In the genomic region with DNA sequence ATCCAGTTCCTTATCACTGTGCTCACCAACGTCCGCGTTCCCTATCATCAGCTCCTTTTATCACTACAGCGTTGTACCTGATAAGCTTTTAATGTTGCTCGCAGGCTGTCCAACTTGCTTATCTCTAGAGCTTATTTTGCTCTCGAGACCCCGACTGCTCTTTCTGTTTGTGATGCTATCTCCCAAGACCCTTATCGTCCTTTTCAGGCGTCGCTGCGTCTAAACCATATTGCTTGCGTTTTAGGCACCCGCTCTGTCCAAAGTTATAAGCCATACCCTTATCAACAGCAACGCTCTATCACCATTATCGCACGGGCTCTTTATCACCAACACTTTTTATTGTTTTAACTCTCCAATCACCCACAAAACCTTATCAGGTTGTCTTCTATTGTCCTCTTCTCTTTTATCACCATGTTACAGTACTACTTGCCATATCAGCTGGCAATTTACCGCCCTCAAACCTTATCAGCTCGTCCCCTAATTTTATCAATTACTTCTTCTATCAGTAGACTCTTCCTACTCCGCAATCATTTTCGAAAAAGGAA, we compare ENCODE assay signal across 7 worm cellular contexts.
TF ChIP-seq lines count a peak whose summit lies in the region.

No protein-coding gene starts in this region.

TF ChIP-seq in whole organism, L1 larva, 84 proteins besides CTCF, POLR2A, EP300 and RAD21 (continues in another document):
- TF ChIP-seq egl-27 (tag; optimal IDR thresholded peaks at IDR 0.05; lab: Kevin White, UChicago): peak in 1 of 2 experiments; percentile 69
- no peak for TF ChIP-seq nhr-12 (tag; optimal IDR thresholded peaks at IDR 0.05; lab: Kevin White, UChicago)
- no peak for TF ChIP-seq nhr-84 (tag; optimal IDR thresholded peaks at IDR 0.05; lab: Kevin White, UChicago)
- peak; percentile 58 for TF ChIP-seq nhr-20 (tag; optimal IDR thresholded peaks at IDR 0.05; lab: Kevin White, UChicago)
- no peak for TF ChIP-seq lin-15B (tag; optimal IDR thresholded peaks at IDR 0.05; lab: Kevin White, UChicago)
- TF ChIP-seq fkh-10 (GFP tag; optimal IDR thresholded peaks at IDR 0.05; lab: Kevin White, UChicago): no peak
- TF ChIP-seq tlp-1 (tag; optimal IDR thresholded peaks at IDR 0.05; lab: Kevin White, UChicago): peak; percentile 60
- peak; percentile 46 to 85 for TF ChIP-seq lsy-2 (tag; optimal IDR thresholded peaks at IDR 0.05; lab: Kevin White, UChicago)
- TF ChIP-seq nhr-71 (tag; optimal IDR thresholded peaks at IDR 0.05; lab: Kevin White, UChicago): peak; percentile 65
- TF ChIP-seq mdl-1 (tag; optimal IDR thresholded peaks at IDR 0.05; lab: Kevin White, UChicago): peak in 1 of 2 experiments; percentile 8
- TF ChIP-seq ces-1 (GFP tag; optimal IDR thresholded peaks at IDR 0.05; lab: Kevin White, UChicago): no peak
- TF ChIP-seq ztf-4 (tag; optimal IDR thresholded peaks at IDR 0.05; lab: Kevin White, UChicago): no peak

TF ChIP-seq in whole organism, L2 larva, 48 proteins besides CTCF, POLR2A, EP300 and RAD21 (continues in another document):
- TF ChIP-seq nhr-10 (tag; optimal IDR thresholded peaks at IDR 0.05; lab: Kevin White, UChicago): no peak
- TF ChIP-seq crh-2 (tag; optimal IDR thresholded peaks at IDR 0.05; lab: Kevin White, UChicago): peak; percentile 88
- peak; percentile 79 for TF ChIP-seq sma-9 (GFP tag; optimal IDR thresholded peaks at IDR 0.05; lab: Kevin White, UChicago)
- TF ChIP-seq sma-9 (tag; optimal IDR thresholded peaks at IDR 0.05; lab: Kevin White, UChicago): no peak
- TF ChIP-seq skn-1 (tag; optimal IDR thresholded peaks at IDR 0.05; lab: Kevin White, UChicago): peak; percentile 18
- peak; percentile 67 for TF ChIP-seq F13H6.1 (tag; optimal IDR thresholded peaks at IDR 0.05; lab: Kevin White, UChicago)
- TF ChIP-seq sma-3 (GFP tag; optimal IDR thresholded peaks at IDR 0.05; lab: Kevin White, UChicago): peak; percentile 94
- TF ChIP-seq nhr-129 (tag; optimal IDR thresholded peaks at IDR 0.05; lab: Kevin White, UChicago): no peak
- TF ChIP-seq lsy-2 (tag; optimal IDR thresholded peaks at IDR 0.05; lab: Kevin White, UChicago): peak; percentile 31 to 81
- peak in 1 of 2 experiments; percentile 20 for TF ChIP-seq mdl-1 (tag; optimal IDR thresholded peaks at IDR 0.05; lab: Kevin White, UChicago)
- peak; percentile 97 for TF ChIP-seq egl-27 (tag; optimal IDR thresholded peaks at IDR 0.05; lab: Kevin White, UChicago)
- peak; percentile 5 for TF ChIP-seq nhr-21 (tag; optimal IDR thresholded peaks at IDR 0.05; lab: Kevin White, UChicago)

TF ChIP-seq in whole organism, L3 larva, 47 proteins besides CTCF, POLR2A, EP300 and RAD21 (continues in another document):
- TF ChIP-seq nhr-237 (tag; optimal IDR thresholded peaks at IDR 0.05; lab: Kevin White, UChicago): no peak
- TF ChIP-seq ztf-11 (tag; optimal IDR thresholded peaks at IDR 0.05; lab: Kevin White, UChicago): no peak
- TF ChIP-seq egl-5 (tag; optimal IDR thresholded peaks at IDR 0.05; lab: Kevin White, UChicago): no peak
- peak; percentile 79 for TF ChIP-seq pha-4 (tag; optimal IDR thresholded peaks at IDR 0.05; lab: Kevin White, UChicago)
- no peak for TF ChIP-seq mdl-1 (tag; optimal IDR thresholded peaks at IDR 0.05; lab: Kevin White, UChicago)
- no peak for TF ChIP-seq unc-39 (tag; optimal IDR thresholded peaks at IDR 0.05; lab: Kevin White, UChicago)
- TF ChIP-seq elt-1 (tag; optimal IDR thresholded peaks at IDR 0.05; lab: Kevin White, UChicago): no peak
- TF ChIP-seq tbx-2 (tag; optimal IDR thresholded peaks at IDR 0.05; lab: Kevin White, UChicago): no peak
- TF ChIP-seq fkh-10 (GFP tag; optimal IDR thresholded peaks at IDR 0.05; lab: Kevin White, UChicago): no peak
- TF ChIP-seq fos-1 (tag; optimal IDR thresholded peaks at IDR 0.05; lab: Kevin White, UChicago): peak; percentile 80
- no peak for TF ChIP-seq R02D3.7 (tag; optimal IDR thresholded peaks at IDR 0.05; lab: Kevin White, UChicago)
- no peak for TF ChIP-seq nfya-1 (tag; optimal IDR thresholded peaks at IDR 0.05; lab: Kevin White, UChicago; ENCODE audit: insufficient read depth)
- peak; percentile 5 for TF ChIP-seq ceh-28 (tag; optimal IDR thresholded peaks at IDR 0.05; lab: Kevin White, UChicago)

TF ChIP-seq in whole organism, L4 larva, 104 proteins besides CTCF, POLR2A, EP300 and RAD21 (continues in another document):
- no peak for TF ChIP-seq ceh-62 (tag; optimal IDR thresholded peaks at IDR 0.05; lab: Kevin White, UChicago)
- TF ChIP-seq set-16 (GFP tag; IDR thresholded peaks at IDR 0.05; lab: Robert Waterston, UW): no peak
- no peak for TF ChIP-seq gei-8 (GFP tag; optimal IDR thresholded peaks at IDR 0.05; lab: Kevin White, UChicago)
- no peak for TF ChIP-seq F10B5.3 (tag; optimal IDR thresholded peaks at IDR 0.05; lab: Kevin White, UChicago)
- peak; percentile 89 to 94 for TF ChIP-seq lsy-2 (tag; optimal IDR thresholded peaks at IDR 0.05; lab: Kevin White, UChicago)
- no peak for TF ChIP-seq mxl-2 (GFP tag; conservative IDR thresholded peaks at IDR 0.05; lab: Robert Waterston, UW)
- no peak for TF ChIP-seq daf-8 (GFP tag; IDR thresholded peaks at IDR 0.05; lab: Robert Waterston, UW)
- TF ChIP-seq ztf-11 (tag; optimal IDR thresholded peaks at IDR 0.05; lab: Kevin White, UChicago): no peak
- peak; percentile 51 for TF ChIP-seq nhr-6 (tag; optimal IDR thresholded peaks at IDR 0.05; lab: Kevin White, UChicago)
- TF ChIP-seq php-3 (GFP tag; IDR thresholded peaks at IDR 0.05; lab: Robert Waterston, UW): peak; percentile 100
- TF ChIP-seq zfp-3 (GFP tag; conservative IDR thresholded peaks at IDR 0.05; lab: Robert Waterston, UW): no peak
- peak; percentile 60 for TF ChIP-seq nhr-10 (tag; optimal IDR thresholded peaks at IDR 0.05; lab: Kevin White, UChicago)
- peak; percentile 35 for TF ChIP-seq dpl-1 (GFP tag; optimal IDR thresholded peaks at IDR 0.05; lab: Kevin White, UChicago)
- TF ChIP-seq skn-1 (tag; optimal IDR thresholded peaks at IDR 0.05; lab: Kevin White, UChicago): no peak

TF ChIP-seq in whole organism, early embryonic, 17 proteins besides CTCF, POLR2A, EP300 and RAD21:
- TF ChIP-seq hnd-1 (tag; optimal IDR thresholded peaks at IDR 0.05; lab: Kevin White, UChicago) (no peak), B0310.2 (tag; optimal IDR thresholded peaks at IDR 0.05; lab: Kevin White, UChicago) (peak; percentile 43)
TF ChIP-seq in whole organism, early embryonic: peak in this region for 1.

TF ChIP-seq in whole organism, late embryonic, 69 proteins besides CTCF, POLR2A, EP300 and RAD21 (continues in another document):
- no peak for TF ChIP-seq madf-2 (tag; optimal IDR thresholded peaks at IDR 0.05; lab: Kevin White, UChicago)
- no peak for TF ChIP-seq pha-4 (tag; optimal IDR thresholded peaks at IDR 0.05; lab: Kevin White, UChicago)
- no peak for TF ChIP-seq dmd-4 (tag; optimal IDR thresholded peaks at IDR 0.05; lab: Kevin White, UChicago; ENCODE audit: borderline replicate concordance)
- TF ChIP-seq pqm-1 (tag; optimal IDR thresholded peaks at IDR 0.05; lab: Kevin White, UChicago): peak; percentile 98
- peak; percentile 70 for TF ChIP-seq zip-5 (tag; optimal IDR thresholded peaks at IDR 0.05; lab: Kevin White, UChicago)
- no peak for TF ChIP-seq rnt-1 (tag; optimal IDR thresholded peaks at IDR 0.05; lab: Kevin White, UChicago)
- no peak for TF ChIP-seq unc-42 (tag; optimal IDR thresholded peaks at IDR 0.05; lab: Kevin White, UChicago)
- TF ChIP-seq C08G9.2 (tag; optimal IDR thresholded peaks at IDR 0.05; lab: Kevin White, UChicago): no peak
- TF ChIP-seq ceh-31 (tag; optimal IDR thresholded peaks at IDR 0.05; lab: Kevin White, UChicago): no peak
- no peak for TF ChIP-seq ceh-2 (tag; optimal IDR thresholded peaks at IDR 0.05; lab: Kevin White, UChicago)
- TF ChIP-seq ceh-30 (tag; optimal IDR thresholded peaks at IDR 0.05; lab: Kevin White, UChicago): no peak
- TF ChIP-seq nhr-11 (tag; optimal IDR thresholded peaks at IDR 0.05; lab: Kevin White, UChicago): no peak
- no peak for TF ChIP-seq hlh-8 (tag; optimal IDR thresholded peaks at IDR 0.05; lab: Kevin White, UChicago)
- TF ChIP-seq odd-2 (tag; optimal IDR thresholded peaks at IDR 0.05; lab: Kevin White, UChicago): no peak
- no peak for TF ChIP-seq ceh-18 (tag; optimal IDR thresholded peaks at IDR 0.05; lab: Kevin White, UChicago)
- no peak for TF ChIP-seq hlh-15 (tag; optimal IDR thresholded peaks at IDR 0.05; lab: Kevin White, UChicago)
- peak; percentile 100 for TF ChIP-seq elt-2 (tag; optimal IDR thresholded peaks at IDR 0.05; lab: Kevin White, UChicago)
- TF ChIP-seq K09A11.1 (tag; optimal IDR thresholded peaks at IDR 0.05; lab: Kevin White, UChicago; ENCODE audit: insufficient read depth): no peak
- no peak for TF ChIP-seq ceh-22 (tag; optimal IDR thresholded peaks at IDR 0.05; lab: Kevin White, UChicago)
- TF ChIP-seq fkh-6 (tag; optimal IDR thresholded peaks at IDR 0.05; lab: Kevin White, UChicago): no peak

TF ChIP-seq in whole organism, young adult, 124 proteins besides CTCF, POLR2A, EP300 and RAD21 (continues in another document):
- peak; percentile 31 for TF ChIP-seq chd-7 (tag; optimal IDR thresholded peaks at IDR 0.05; lab: Kevin White, UChicago)
- 0 out of 2 replicates have a peak, but pooled peaks have one; percentile 2 for TF ChIP-seq ceh-40 (GFP tag; IDR thresholded peaks at IDR 0.05; lab: Robert Waterston, UW)
- TF ChIP-seq snpc-1.1 (tag; optimal IDR thresholded peaks at IDR 0.05; lab: Kevin White, UChicago; ENCODE audit: insufficient read depth): no peak
- no peak for TF ChIP-seq snpc-4 (GFP tag; optimal IDR thresholded peaks at IDR 0.05; lab: Kevin White, UChicago)
- TF ChIP-seq snpc-4 (tag; optimal IDR thresholded peaks at IDR 0.05; lab: Kevin White, UChicago): peak in 1 of 4 experiments; percentile 44
- 0 out of 2 replicates have a peak, but pooled peaks have one; percentile 45 for TF ChIP-seq lir-1 (GFP tag; conservative IDR thresholded peaks at IDR 0.05; lab: Robert Waterston, UW)
- peak; percentile 41 for TF ChIP-seq madf-10 (tag; optimal IDR thresholded peaks at IDR 0.05; lab: Kevin White, UChicago)
- TF ChIP-seq hmg-20 (GFP tag; IDR thresholded peaks at IDR 0.05; lab: Robert Waterston, UW): no peak
- no peak for TF ChIP-seq hlh-26 (GFP tag; conservative IDR thresholded peaks at IDR 0.05; lab: Robert Waterston, UW)
- TF ChIP-seq Y53G8AR.9 (GFP tag; conservative IDR thresholded peaks at IDR 0.05; lab: Robert Waterston, UW): 0 out of 2 replicates have a peak, but pooled peaks have one; percentile 55
- no peak for TF ChIP-seq attf-6 (GFP tag; IDR thresholded peaks at IDR 0.05; lab: Robert Waterston, UW)
- TF ChIP-seq gei-17 (GFP tag; optimal IDR thresholded peaks at IDR 0.05; lab: Kevin White, UChicago): peak; percentile 61
- TF ChIP-seq madf-3 (GFP tag; IDR thresholded peaks at IDR 0.05; lab: Robert Waterston, UW): no peak
- peak; percentile 97 for TF ChIP-seq egl-44 (GFP tag; IDR thresholded peaks at IDR 0.05; lab: Robert Waterston, UW)
- TF ChIP-seq ztf-26 (tag; optimal IDR thresholded peaks at IDR 0.05; lab: Kevin White, UChicago): peak; percentile 19
- peak; percentile 90; the same call in 1 of the 2 replicates for TF ChIP-seq dox-1 (GFP tag; IDR thresholded peaks at IDR 0.05; lab: Robert Waterston, UW)
- TF ChIP-seq ceh-27 (GFP tag; optimal IDR thresholded peaks at IDR 0.05; lab: Kevin White, UChicago): no peak
- peak; percentile 99 for TF ChIP-seq ets-4 (GFP tag; optimal IDR thresholded peaks at IDR 0.05; lab: Kevin White, UChicago)
- TF ChIP-seq let-607 (tag; optimal IDR thresholded peaks at IDR 0.05; lab: Kevin White, UChicago): peak; percentile 79 to 88
- peak; percentile 28; the same call in 1 of the 2 replicates for TF ChIP-seq pbrm-1 (GFP tag; IDR thresholded peaks at IDR 0.05; lab: Robert Waterston, UW)
